Worm (Caenorhabditis elegans): ENCODE results near the gene C10A4.1.

C10A4.1 gene

ce11 chrX:7407749-7408148, 8.4 kb upstream of the C10A4.1 start:
- TF ChIP-seq pag-3 (tag; optimal IDR thresholded peaks at IDR 0.05; ENCODE audit: borderline replicate concordance) (no peak), sox-2 (GFP tag; IDR thresholded peaks at IDR 0.05) (no peak), ets-4 (tag; optimal IDR thresholded peaks at IDR 0.05) (no peak), unc-55 (GFP tag; optimal IDR thresholded peaks at IDR 0.05) (no peak), Y22D7AL.16 (tag; optimal IDR thresholded peaks at IDR 0.05) (no peak), ceh-31 (tag; optimal IDR thresholded peaks at IDR 0.05) (no peak), dve-1 (tag; optimal IDR thresholded peaks at IDR 0.05) (no peak), nfya-1 (tag; optimal IDR thresholded peaks at IDR 0.05) (no peak), elt-4 (tag; optimal IDR thresholded peaks at IDR 0.05) (no peak)

- TF ChIP-seq ztf-16 (tag; optimal IDR thresholded peaks at IDR 0.05) (no peak), hlh-8 (tag; optimal IDR thresholded peaks at IDR 0.05) (no peak), npax-4 (tag; optimal IDR thresholded peaks at IDR 0.05) (no peak), unc-42 (tag; optimal IDR thresholded peaks at IDR 0.05) (no peak)
These were observed 7.2 kb upstream of the C10A4.1 start for ce11 chrX:7409030-7409429.

ce11 chrX:7409935-7410334, 6.2 kb upstream of the C10A4.1 start, which contains the start of gene C10A4.2:
Gene C10A4.2, plus strand, starts transcription at chrX:7410235.
- TF ChIP-seq unc-86 (tag; optimal IDR thresholded peaks at IDR 0.05) (no peak), ztf-16 (tag; optimal IDR thresholded peaks at IDR 0.05) (no peak), nfya-1 (tag; optimal IDR thresholded peaks at IDR 0.05) (no peak), fax-1 (tag; optimal IDR thresholded peaks at IDR 0.05) (no peak), gmeb-2 (tag; optimal IDR thresholded peaks at IDR 0.05) (no peak)

- no peak for TF ChIP-seq lin-11 (tag; optimal IDR thresholded peaks at IDR 0.05)
These were observed 762 bp upstream of the C10A4.1 start, which contains the start of gene C10A4.7 for ce11 chrX:7415420-7415819. Gene C10A4.7, minus strand, starts transcription at chrX:7415520.

ce11 chrX:7420571-7420970, 4.4 kb downstream of the C10A4.1 start, which contains the start of gene C10A4.9:
Gene C10A4.9, plus strand, starts transcription at chrX:7420871.
- TF ChIP-seq hlh-8 (tag; optimal IDR thresholded peaks at IDR 0.05) (no peak), pat-9 (tag; optimal IDR thresholded peaks at IDR 0.05) (no peak), ceh-31 (tag; optimal IDR thresholded peaks at IDR 0.05) (no peak), lim-6 (tag; optimal IDR thresholded peaks at IDR 0.05) (no peak), ztf-16 (tag; optimal IDR thresholded peaks at IDR 0.05) (no peak), ref-2 (tag; optimal IDR thresholded peaks at IDR 0.05) (no peak), pax-1 (tag; optimal IDR thresholded peaks at IDR 0.05) (no peak), hlh-13 (GFP tag; optimal IDR thresholded peaks at IDR 0.05) (no peak), unc-3 (GFP tag; conservative IDR thresholded peaks at IDR 0.05) (no peak), unc-3 (tag; optimal IDR thresholded peaks at IDR 0.05) (no peak), pha-4 (tag; optimal IDR thresholded peaks at IDR 0.05) (no peak), rnt-1 (tag; optimal IDR thresholded peaks at IDR 0.05) (no peak), lin-11 (tag; optimal IDR thresholded peaks at IDR 0.05) (no peak), sdc-2 (tag; optimal IDR thresholded peaks at IDR 0.05) (no peak), ceh-45 (GFP tag; IDR thresholded peaks at IDR 0.05) (no peak)

- no peak for TF ChIP-seq T23F11.4 (GFP tag; optimal IDR thresholded peaks at IDR 0.05)
- TF ChIP-seq pax-1 (tag; optimal IDR thresholded peaks at IDR 0.05): no peak
- no peak for TF ChIP-seq sox-2 (GFP tag; IDR thresholded peaks at IDR 0.05)
- no peak for TF ChIP-seq ref-2 (tag; optimal IDR thresholded peaks at IDR 0.05)
- TF ChIP-seq ceh-45 (GFP tag; IDR thresholded peaks at IDR 0.05): no peak
- TF ChIP-seq fax-1 (tag; optimal IDR thresholded peaks at IDR 0.05): no peak
- no peak for TF ChIP-seq C38D4.7 (GFP tag; optimal IDR thresholded peaks at IDR 0.05)
- no peak for TF ChIP-seq ceh-31 (tag; optimal IDR thresholded peaks at IDR 0.05)
- no peak for TF ChIP-seq F13H6.1 (tag; optimal IDR thresholded peaks at IDR 0.05)
- no peak for TF ChIP-seq madf-2 (tag; optimal IDR thresholded peaks at IDR 0.05)
- no peak for TF ChIP-seq K09A11.1 (tag; optimal IDR thresholded peaks at IDR 0.05; ENCODE audit: insufficient read depth)
These were observed 8.6 kb downstream of the C10A4.1 start, which contains the start of gene mnm-2 for ce11 chrX:7424813-7425212. Gene mnm-2, minus strand, starts transcription at chrX:7424913.

Data from whole organism, late embryonic.